Worm (Caenorhabditis elegans) whole organism, young adult: Measurements from ENCODE around the gene K02E11.10.

Experiments used
- ceh-58 ChIP-seq: fragments of 200-800 bp; sonication (Bioruptor generic); IDR thresholded peaks from 2 replicates; pipeline ENCODE4 v1.3.6; 2022; ENCODE audit warnings: missing genetic modification characterization, missing compliant biosample characterization
- ceh-91 ChIP-seq: fragments of 200-800 bp; sonication (Bioruptor generic); IDR thresholded peaks from 2 replicates; pipeline ENCODE4 v1.3.6; 2022; ENCODE audit warnings: missing genetic modification reagents, missing genetic modification characterization, missing compliant biosample characterization
- fkh-3 ChIP-seq: sonication (generic microtip); optimal IDR thresholded peaks from 2 replicates; lab custom pipeline; 2016; ENCODE audit warnings: mild to moderate bottlenecking, missing genetic modification characterization, missing compliant biosample characterization
- lag-1 ChIP-seq: fragments of 200-800 bp; sonication (Bioruptor generic); IDR thresholded peaks from 2 replicates; pipeline ENCODE4 v1.3.6; 2022; ENCODE audit warnings: missing genetic modification reagents, missing genetic modification characterization, missing compliant biosample characterization
- nhr-120 ChIP-seq: fragments of 200-800 bp; sonication (Bioruptor generic); IDR thresholded peaks from 2 replicates; pipeline ENCODE4 v1.3.6; 2022; ENCODE audit warnings: missing genetic modification characterization, missing compliant biosample characterization
- nhr-27 ChIP-seq: fragments of 200-800 bp; sonication (Bioruptor generic); optimal IDR thresholded peaks from 2 replicates; lab custom pipeline; 2018; ENCODE audit warnings: mild to moderate bottlenecking, missing genetic modification characterization, moderate library complexity, missing compliant biosample characterization
- pha-4 ChIP-seq: fragments of 150-350 bp; sonication (generic microtip); optimal IDR thresholded peaks from 2 replicates; lab custom pipeline; 2014; ENCODE audit warnings: missing biosample characterization, missing genetic modification reagents, missing genetic modification characterization
- rec-8 ChIP-seq, 2 experiments: sonication (generic microtip); optimal IDR thresholded peaks; 2 replicates each; lab custom pipeline; 2016; ENCODE audit warnings: mild to moderate bottlenecking in 2 of 2, missing genetic modification characterization in 2 of 2, missing genetic modification reagents in 2 of 2, missing genotype in 2 of 2, missing biosample characterization in 1 of 2, missing compliant biosample characterization in 1 of 2, moderate library complexity in 1 of 2
- unc-62 ChIP-seq: fragments of 150-350 bp; optimal IDR thresholded peaks from 2 replicates; lab custom pipeline; 2014; ENCODE audit warnings: missing biosample characterization, missing genetic modification reagents, missing genetic modification characterization

DNA sequence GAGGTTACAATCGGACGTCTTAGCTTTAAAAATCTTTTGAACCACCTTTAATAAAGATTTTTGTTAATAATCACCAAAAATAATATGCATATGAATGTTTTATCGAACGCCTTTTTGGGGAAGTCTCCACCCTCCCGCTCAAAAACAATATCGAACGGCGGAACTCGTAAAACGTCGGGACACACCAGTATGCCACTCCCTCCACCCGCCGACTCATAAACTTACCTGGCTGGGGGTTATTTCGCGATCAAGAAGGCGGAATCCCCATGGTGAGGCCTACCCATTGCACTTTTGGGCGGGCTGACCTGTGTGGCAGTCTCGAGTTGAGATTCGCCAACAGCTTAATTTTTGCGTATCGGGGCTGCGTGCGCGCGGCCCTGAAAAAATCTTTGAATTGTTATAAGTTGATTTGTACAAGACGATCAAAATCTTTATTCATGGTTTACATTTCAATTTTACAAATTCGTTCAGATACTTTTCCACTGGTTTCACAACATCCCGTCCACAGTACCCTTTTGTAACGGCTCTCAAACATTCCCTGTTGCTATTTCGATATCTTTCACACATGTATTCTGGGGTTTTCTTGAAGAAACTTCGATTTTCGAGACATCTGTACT is 26.5 kb upstream of the K02E11.10 start:
- TF ChIP-seq ceh-91 (GFP tag; lab: Robert Waterston, UW) (no peak), pha-4 (tag; lab: Kevin White, UChicago) (no peak), ceh-58 (no peak), nhr-120 (GFP tag; lab: Robert Waterston, UW) (no peak), rec-8 (tag; optimal IDR thresholded peaks at IDR 0.05; lab: Kevin White, UChicago) (no peak), nhr-27 (tag; lab: Kevin White, UChicago) (no peak), lag-1 (no peak), unc-62 (GFP tag; lab: Kevin White, UChicago) (no peak), fkh-3 (tag; lab: Kevin White, UChicago) (no peak)
